Fruit fly (Drosophila melanogaster): ENCODE results near the gene CG7600.

DNA sequence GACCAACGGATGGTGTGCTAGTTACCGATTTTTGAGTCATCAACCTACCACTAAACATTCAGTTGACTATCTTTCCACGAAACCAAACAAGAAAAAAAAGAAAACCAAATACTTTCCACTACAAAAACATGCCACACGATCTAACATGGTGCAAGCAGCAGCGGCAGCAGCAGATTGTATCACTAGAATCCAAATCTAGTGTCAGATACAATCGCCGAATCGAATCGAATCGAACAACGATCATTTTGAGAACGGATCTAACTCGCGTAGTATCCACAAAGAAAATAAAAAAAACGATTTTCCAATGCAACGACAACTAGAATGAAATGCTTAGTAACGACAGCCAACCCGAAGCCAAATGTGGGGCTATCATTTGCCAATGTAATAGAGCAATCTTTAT, 17.1 kb downstream of the CG7600 start:
- TF ChIP-seq CG4496 (GFP tag; IDR thresholded peaks at IDR 0.05) = no peak
- no peak for TF ChIP-seq gl (tag; optimal IDR thresholded peaks at IDR 0.05)
- TF ChIP-seq CG34367 (tag; optimal IDR thresholded peaks at IDR 0.05) = no peak
- no peak for TF ChIP-seq Pif1A (GFP tag; optimal IDR thresholded peaks at IDR 0.05)

Measured in whole organism, pupa.